Fruit fly (Drosophila melanogaster): ENCODE results near the gene CG1227.

Gene CG1227

dm6 chr3R:7249460-7249859 is at the start of gene CG1227, which contains the start of gene Dtwd2 (continued):
- TF ChIP-seq amos (GFP tag; IDR thresholded peaks at IDR 0.05; ENCODE audit: partially characterized antibody) (no peak), h (optimal IDR thresholded peaks at IDR 0.05) (no peak), CG14441 (GFP tag; IDR thresholded peaks at IDR 0.05) (peak; percentile 84), Stat92E (GFP tag; optimal IDR thresholded peaks at IDR 0.05) (peak in 1 of 3 experiments; percentile 70), CG17829 (tag; optimal IDR thresholded peaks at IDR 0.05) (peak; percentile 96), org-1 (GFP tag; optimal IDR thresholded peaks at IDR 0.05) (peak; percentile 72), Gsc (GFP tag; IDR thresholded peaks at IDR 0.05) (no peak), Hand (GFP tag; optimal IDR thresholded peaks at IDR 0.05) (peak; percentile 87), bowl (GFP tag; IDR thresholded peaks at IDR 0.05) (peak; percentile 69; the same call in 1 of the 2 replicates), inv (GFP tag; IDR thresholded peaks at IDR 0.05; ENCODE audit: partially characterized antibody) (no peak), en (GFP tag; optimal IDR thresholded peaks at IDR 0.05) (no peak), usp (GFP tag; optimal IDR thresholded peaks at IDR 0.05) (no peak), tio (GFP tag; optimal IDR thresholded peaks at IDR 0.05) (peak; percentile 73), pb (GFP tag; optimal IDR thresholded peaks at IDR 0.05) (peak; percentile 30), CG15269 (tag; optimal IDR thresholded peaks at IDR 0.05) (peak; percentile 95), unc-4 (GFP tag; IDR thresholded peaks at IDR 0.05; ENCODE audit: partially characterized antibody) (no peak), fd64A (GFP tag; optimal IDR thresholded peaks at IDR 0.05) (peak; percentile 41), nom (GFP tag; optimal IDR thresholded peaks at IDR 0.05) (no peak), B-H1 (GFP tag; IDR thresholded peaks at IDR 0.05) (peak; percentile 76; the same call in 2 of the 3 replicates), fru (optimal IDR thresholded peaks at IDR 0.05) (no peak), gem (tag; optimal IDR thresholded peaks at IDR 0.05) (peak; percentile 97), Max (GFP tag; optimal IDR thresholded peaks at IDR 0.05) (peak; percentile 88), ham (GFP tag; IDR thresholded peaks at IDR 0.05) (no peak), CG16815 (GFP tag; optimal IDR thresholded peaks at IDR 0.05) (peak; percentile 53), CG4617 (GFP tag; optimal IDR thresholded peaks at IDR 0.05; ENCODE audit: borderline replicate concordance) (peak; percentile 50), ro (GFP tag; IDR thresholded peaks at IDR 0.05) (no peak), E2f2 (GFP tag; IDR thresholded peaks at IDR 0.05) (peak; percentile 75), dpn (GFP tag; optimal IDR thresholded peaks at IDR 0.05) (peak; percentile 62 to 83), tll (GFP tag; optimal IDR thresholded peaks at IDR 0.05) (peak in 1 of 2 experiments; percentile 16), CG42726 (GFP tag; IDR thresholded peaks at IDR 0.05; ENCODE audit: partially characterized antibody) (no peak), ab (GFP tag; optimal IDR thresholded peaks at IDR 0.05) (no peak), CG31365 (tag; optimal IDR thresholded peaks at IDR 0.05) (peak; percentile 31), HLH4C (GFP tag; IDR thresholded peaks at IDR 0.05; ENCODE audit: partially characterized antibody) (no peak), phol (tag; optimal IDR thresholded peaks at IDR 0.05) (peak; percentile 92), Sry-β (GFP tag; optimal IDR thresholded peaks at IDR 0.05) (no peak), CG2889 (GFP tag; IDR thresholded peaks at IDR 0.05) (peak; percentile 89), MBD-R2 (GFP tag; IDR thresholded peaks at IDR 0.05) (peak; percentile 98), CG17568 (GFP tag; optimal IDR thresholded peaks at IDR 0.05) (no peak), CG8089 (GFP tag; optimal IDR thresholded peaks at IDR 0.05) (peak; percentile 7), scrt (GFP tag; optimal IDR thresholded peaks at IDR 0.05) (peak; percentile 90), CG10565 (GFP tag; optimal IDR thresholded peaks at IDR 0.05) (no peak), eyg (GFP tag; optimal IDR thresholded peaks at IDR 0.05) (peak; percentile 66), CG17385 (GFP tag; optimal IDR thresholded peaks at IDR 0.05) (peak; percentile 88), trem (tag; optimal IDR thresholded peaks at IDR 0.05) (peak; percentile 90), hbn (GFP tag; IDR thresholded peaks at IDR 0.05; ENCODE audit: partially characterized antibody) (no peak), CG9797 (GFP tag; optimal IDR thresholded peaks at IDR 0.05) (peak; percentile 19), onecut (GFP tag; IDR thresholded peaks at IDR 0.05) (peak; percentile 84; the same call in 1 of the 2 replicates), Hsf (GFP tag; optimal IDR thresholded peaks at IDR 0.05) (peak; percentile 80), odd (GFP tag; optimal IDR thresholded peaks at IDR 0.05) (peak; percentile 92), wek (GFP tag; optimal IDR thresholded peaks at IDR 0.05) (no peak)
